Fruit fly (Drosophila melanogaster): ENCODE results near the gene jet.

jet gene

DNA sequence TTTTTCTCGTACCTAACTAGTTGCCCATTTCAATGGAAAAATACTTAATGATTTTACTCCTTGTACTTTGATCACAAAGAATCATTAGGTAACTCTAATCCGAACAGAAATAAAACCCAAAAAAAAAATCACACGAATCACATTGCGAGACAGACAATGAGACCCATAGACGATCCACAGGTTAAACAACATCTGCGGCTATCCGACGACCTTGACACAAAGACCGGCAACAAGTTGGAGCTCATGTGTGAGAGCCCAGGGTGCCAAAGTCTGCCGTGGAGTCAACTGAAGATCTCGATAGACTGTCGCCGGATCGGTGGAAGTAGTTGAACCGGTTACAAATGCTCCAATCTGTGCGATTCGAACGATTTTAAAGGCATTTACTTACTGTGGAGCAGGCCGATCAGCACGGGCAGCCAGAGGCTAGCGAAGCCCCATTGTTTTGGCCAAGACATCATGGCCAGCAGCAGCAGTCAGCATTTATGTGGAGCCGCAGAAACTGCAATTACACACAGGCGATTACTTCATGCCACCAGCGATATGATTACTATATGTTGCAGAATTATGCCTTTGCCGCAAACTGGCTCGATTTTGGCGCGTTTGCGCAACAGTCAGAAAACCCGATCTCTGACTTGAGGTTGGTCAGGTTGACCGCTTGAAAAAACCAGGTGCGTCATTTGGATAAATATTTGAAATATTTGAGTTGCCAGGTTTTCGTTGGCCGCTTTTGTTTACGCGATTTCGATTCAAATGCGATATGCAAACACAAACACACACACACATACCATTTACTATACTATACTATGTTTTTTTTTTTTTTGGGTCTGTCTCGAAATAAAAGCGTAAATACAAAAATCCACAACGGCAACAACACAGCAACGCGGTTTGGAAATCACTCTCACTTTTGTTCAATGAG, 44.0 kb downstream of the jet start:
- TF ChIP-seq EcR (GFP tag; optimal IDR thresholded peaks at IDR 0.05) (peak; percentile 38), CG8159 (tag; optimal IDR thresholded peaks at IDR 0.05) (no peak), CG4496 (GFP tag; IDR thresholded peaks at IDR 0.05) (0 out of 3 replicates have a peak, but pooled peaks have one; percentile 21)

DNA sequence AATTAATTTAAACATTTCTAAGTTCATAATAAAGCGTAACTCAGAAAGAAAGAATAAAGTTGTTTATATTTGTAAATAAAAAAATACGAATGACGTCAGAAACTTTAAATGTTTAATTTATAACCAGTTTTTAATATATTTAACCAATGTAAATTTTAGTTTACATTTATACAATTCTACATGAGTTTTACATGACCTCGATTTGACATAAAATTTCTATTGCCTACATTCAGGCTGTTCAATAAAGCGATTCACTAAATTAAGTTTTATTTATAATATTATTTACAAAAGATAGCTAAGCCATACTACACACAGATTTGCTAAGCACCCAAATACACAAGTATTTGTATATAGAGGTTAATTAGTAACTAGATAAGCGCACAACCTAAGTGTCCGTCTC, 45.7 kb downstream of the jet start:
- TF ChIP-seq CG14655 (GFP tag; optimal IDR thresholded peaks at IDR 0.05) (no peak), D1 (tag; optimal IDR thresholded peaks at IDR 0.05) (no peak), Ets98B (GFP tag; IDR thresholded peaks at IDR 0.05) (no peak), EcR (GFP tag; optimal IDR thresholded peaks at IDR 0.05) (no peak), CG12605 (GFP tag; IDR thresholded peaks at IDR 0.05) (no peak), gl (tag; optimal IDR thresholded peaks at IDR 0.05) (no peak), CG10348 (GFP tag; IDR thresholded peaks at IDR 0.05) (no peak), CG32121 (GFP tag; IDR thresholded peaks at IDR 0.05) (no peak), CG9948 (tag; optimal IDR thresholded peaks at IDR 0.05) (no peak), CG17806 (tag; optimal IDR thresholded peaks at IDR 0.05) (no peak)

DNA sequence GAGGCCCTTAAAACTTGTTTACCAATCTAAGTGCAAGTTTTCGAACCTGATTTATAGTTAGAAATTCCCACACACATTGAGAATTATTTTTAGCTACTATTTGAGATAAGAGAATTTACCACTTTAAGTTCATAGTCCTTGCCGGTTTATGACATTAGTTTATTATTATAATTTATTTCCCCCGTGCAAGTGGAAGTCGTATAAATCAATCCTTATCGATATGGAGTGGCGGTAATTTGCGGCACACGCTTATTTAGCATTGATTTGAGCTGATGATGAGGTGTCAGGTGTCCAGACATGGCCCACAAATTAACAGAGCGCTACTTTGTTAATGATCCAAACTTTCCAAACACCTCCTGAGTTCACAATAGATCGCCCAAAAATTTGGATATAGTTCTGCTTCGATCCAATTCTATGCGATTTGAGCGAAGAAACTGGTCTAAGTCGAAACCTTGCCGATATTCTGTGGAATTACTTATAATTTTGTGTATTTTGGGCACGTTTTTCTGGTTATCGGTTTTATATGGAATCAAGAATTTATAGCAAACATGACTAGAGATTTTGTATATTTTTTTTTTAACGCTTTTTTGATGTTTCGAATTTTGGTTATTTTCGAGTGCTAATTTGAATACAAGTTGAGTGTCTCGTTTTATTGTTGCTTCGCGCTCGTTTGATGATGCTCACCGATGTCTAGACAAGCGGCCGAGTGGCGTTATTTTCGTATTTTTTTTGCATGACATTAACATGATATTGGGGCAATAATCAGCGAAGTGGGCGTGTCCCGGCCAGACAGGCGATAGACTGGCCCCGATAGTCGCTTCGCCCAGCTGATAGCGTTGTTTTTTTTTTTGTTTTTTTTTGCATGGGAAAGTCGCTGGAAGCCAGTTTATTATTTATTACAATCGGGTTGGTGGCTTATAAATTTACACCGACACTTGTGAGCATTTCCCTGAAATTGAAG, 49.7 kb downstream of the jet start:
- TF ChIP-seq CG10348 (GFP tag; IDR thresholded peaks at IDR 0.05) (no peak), CG15710 (tag; optimal IDR thresholded peaks at IDR 0.05) (no peak), CG8159 (tag; optimal IDR thresholded peaks at IDR 0.05) (no peak)
